Worm (Caenorhabditis elegans) whole organism, midembryonic: ENCODE results near the gene cyp-13A6.

ENCODE experiments used
- T22C8.4 ChIP-seq: fragments of 200-800 bp; sonication (Bioruptor generic); IDR thresholded peaks from 2 replicates; pipeline ENCODE4 v1.3.6; 2022; ENCODE audit warnings: missing genetic modification characterization, missing compliant biosample characterization
- cog-1 ChIP-seq: sonication (generic microtip); optimal IDR thresholded peaks from 2 replicates; lab custom pipeline; 2016; ENCODE audit warnings: missing genetic modification characterization, missing compliant biosample characterization
- klf-2 ChIP-seq: fragments of 200-800 bp; sonication (Bioruptor generic); conservative IDR thresholded peaks from 2 replicates; pipeline ENCODE4 v1.3.6; 2022; ENCODE audit warnings: missing genetic modification reagents, missing genetic modification characterization, missing compliant biosample characterization
- ztf-23 ChIP-seq: fragments of 200-800 bp; sonication (Bioruptor generic); IDR thresholded peaks from 2 replicates; pipeline ENCODE4 v1.3.6; 2022; ENCODE audit warnings: missing genetic modification reagents, missing genetic modification characterization, missing compliant biosample characterization

ce11 chrII:9831033-9831432 lies 28.4 kb upstream of the cyp-13A6 start, which contains the start of gene ZK938.12:
- no peak for TF ChIP-seq cog-1
- no peak for TF ChIP-seq T22C8.4 (GFP tag; lab: Robert Waterston, UW)
- TF ChIP-seq ztf-23, result no peak
- TF ChIP-seq klf-2 (GFP tag; lab: Robert Waterston, UW), result no peak
